Worm (Caenorhabditis elegans) whole organism, L2 larva: ENCODE results near the gene srz-100.

ENCODE experiments used
- C34F6.9 ChIP-seq: fragments of 150-350 bp; optimal IDR thresholded peaks from 2 replicates; lab custom pipeline; 2014; ENCODE audit warnings: missing biosample characterization, missing genetic modification characterization
- F13H6.1 ChIP-seq: sonication (generic microtip); optimal IDR thresholded peaks from 2 replicates; lab custom pipeline; 2016; ENCODE audit warnings: missing genetic modification characterization, missing compliant biosample characterization
- R02D3.7 ChIP-seq: fragments of 150-350 bp; optimal IDR thresholded peaks from 2 replicates; lab custom pipeline; 2014; ENCODE audit warnings: missing biosample characterization, missing genetic modification characterization
- ZK546.5 ChIP-seq: sonication (generic microtip); optimal IDR thresholded peaks from 2 replicates; lab custom pipeline; 2017; ENCODE audit warnings: missing biosample characterization, missing genetic modification characterization
- blmp-1 ChIP-seq: sonication (generic microtip); optimal IDR thresholded peaks from 2 replicates; lab custom pipeline; 2017; ENCODE audit warnings: missing genetic modification characterization, mild to moderate bottlenecking, missing compliant biosample characterization, antibody characterized with exemption, moderate library complexity; ENCODE audit not compliant: insufficient read depth
- ceh-82 ChIP-seq: fragments of 150-350 bp; optimal IDR thresholded peaks from 2 replicates; lab custom pipeline; 2014; ENCODE audit warnings: missing biosample characterization, missing genetic modification characterization
- crh-2 ChIP-seq: sonication (generic microtip); optimal IDR thresholded peaks from 2 replicates; lab custom pipeline; 2017; ENCODE audit warnings: missing biosample characterization, missing genetic modification characterization
- dmd-4 ChIP-seq: sonication (generic microtip); optimal IDR thresholded peaks from 2 replicates; lab custom pipeline; 2017; ENCODE audit warnings: missing biosample characterization, missing genetic modification characterization
- egl-27 ChIP-seq: sonication (generic microtip); optimal IDR thresholded peaks from 3 replicates; lab custom pipeline; 2017; ENCODE audit warnings: missing biosample characterization, missing genetic modification reagents, missing genetic modification characterization
- elt-1 ChIP-seq: fragments of 150-350 bp; optimal IDR thresholded peaks from 2 replicates; lab custom pipeline; 2014; ENCODE audit warnings: missing biosample characterization, missing genetic modification characterization
- elt-3 ChIP-seq: sonication (generic microtip); optimal IDR thresholded peaks from 2 replicates; lab custom pipeline; 2017; ENCODE audit warnings: missing biosample characterization, missing genetic modification characterization
- fos-1 ChIP-seq: fragments of 150-350 bp; optimal IDR thresholded peaks from 2 replicates; lab custom pipeline; 2014; ENCODE audit warnings: missing biosample characterization, missing genetic modification characterization
- gmeb-1 ChIP-seq: fragments of 150-350 bp; optimal IDR thresholded peaks from 2 replicates; lab custom pipeline; 2014; ENCODE audit warnings: missing biosample characterization, missing genetic modification characterization
- lin-11 ChIP-seq: fragments of 150-350 bp; sonication (generic microtip); optimal IDR thresholded peaks from 2 replicates; lab custom pipeline; 2014; ENCODE audit warnings: missing biosample characterization, missing genetic modification characterization, inconsistent platforms, mixed read lengths
- lsy-2 ChIP-seq, 2 experiments: fragments of 150-350 bp in 1 of 2; sonication (generic microtip) in 1 of 2; optimal IDR thresholded peaks; 2 replicates each; lab custom pipeline; 2014 to 2017; ENCODE audit warnings: missing biosample characterization in 2 of 2, missing genetic modification characterization in 2 of 2
- mab-5 ChIP-seq: fragments of 150-350 bp; optimal IDR thresholded peaks from 2 replicates; lab custom pipeline; 2014; ENCODE audit warnings: missing biosample characterization, missing genetic modification characterization
- mbf-1 ChIP-seq: sonication (generic microtip); optimal IDR thresholded peaks from 2 replicates; lab custom pipeline; 2017; ENCODE audit warnings: missing biosample characterization, missing genetic modification characterization
- nhr-10 ChIP-seq: sonication (generic microtip); optimal IDR thresholded peaks from 2 replicates; lab custom pipeline; 2017; ENCODE audit warnings: missing biosample characterization, missing genetic modification characterization
- nhr-129 ChIP-seq: fragments of 150-350 bp; optimal IDR thresholded peaks from 2 replicates; lab custom pipeline; 2014; ENCODE audit warnings: missing biosample characterization, missing genetic modification characterization
- nhr-21 ChIP-seq: fragments of 150-350 bp; optimal IDR thresholded peaks from 2 replicates; lab custom pipeline; 2014; ENCODE audit warnings: missing biosample characterization, missing genetic modification characterization
- nhr-23 ChIP-seq: fragments of 150-350 bp; optimal IDR thresholded peaks from 2 replicates; lab custom pipeline; 2014; ENCODE audit warnings: missing biosample characterization, missing genetic modification reagents, missing genetic modification characterization
- nhr-237 ChIP-seq: fragments of 150-350 bp; optimal IDR thresholded peaks from 2 replicates; lab custom pipeline; 2014; ENCODE audit warnings: missing biosample characterization, missing genetic modification characterization
- nhr-25 ChIP-seq: fragments of 150-350 bp; sonication (generic microtip); optimal IDR thresholded peaks from 3 replicates; lab custom pipeline; 2014; ENCODE audit warnings: missing biosample characterization, missing genetic modification characterization
- nhr-6 ChIP-seq: fragments of 150-350 bp; optimal IDR thresholded peaks from 2 replicates; lab custom pipeline; 2014; ENCODE audit warnings: missing biosample characterization, missing genetic modification characterization
- sem-4 ChIP-seq: fragments of 150-350 bp; optimal IDR thresholded peaks from 2 replicates; lab custom pipeline; 2014; ENCODE audit warnings: missing biosample characterization, missing genetic modification reagents, missing genetic modification characterization
- skn-1 ChIP-seq: sonication (generic microtip); optimal IDR thresholded peaks from 2 replicates; lab custom pipeline; 2017; ENCODE audit warnings: missing biosample characterization, missing genetic modification characterization
- sma-3 ChIP-seq: sonication (generic microtip); optimal IDR thresholded peaks from 2 replicates; lab custom pipeline; 2016; ENCODE audit warnings: missing genetic modification reagents, missing genetic modification characterization, missing compliant biosample characterization
- sma-9 ChIP-seq, 2 experiments: fragments of 150-350 bp in 1 of 2; sonication (generic microtip) in 1 of 2; optimal IDR thresholded peaks; 2 replicates each; lab custom pipeline; 2014 to 2016; ENCODE audit warnings: missing genetic modification characterization in 2 of 2, mild to moderate bottlenecking in 1 of 2, missing biosample characterization in 1 of 2, missing compliant biosample characterization in 1 of 2, missing genetic modification reagents in 1 of 2, moderate library complexity in 1 of 2
- snpc-4 ChIP-seq: fragments of 150-350 bp; optimal IDR thresholded peaks from 2 replicates; lab custom pipeline; 2014; ENCODE audit warnings: missing biosample characterization, missing genetic modification characterization
- unc-55 ChIP-seq: fragments of 150-350 bp; sonication (generic microtip); optimal IDR thresholded peaks from 3 replicates; lab custom pipeline; 2014; ENCODE audit warnings: missing biosample characterization, missing genetic modification reagents, missing genetic modification characterization
- unc-62 ChIP-seq: fragments of 150-350 bp; optimal IDR thresholded peaks from 2 replicates; lab custom pipeline; 2014; ENCODE audit warnings: missing biosample characterization, missing genetic modification reagents, missing genetic modification characterization
- ztf-1 ChIP-seq: fragments of 200-800 bp; sonication (Bioruptor generic); conservative IDR thresholded peaks from 2 replicates; pipeline ENCODE4 v1.3.6; 2022; ENCODE audit warnings: missing genetic modification characterization, missing compliant biosample characterization
- ztf-11 ChIP-seq: sonication (generic microtip); optimal IDR thresholded peaks from 2 replicates; lab custom pipeline; 2017; ENCODE audit warnings: missing biosample characterization, missing genetic modification characterization
- ztf-4 ChIP-seq: fragments of 150-350 bp; optimal IDR thresholded peaks from 2 replicates; lab custom pipeline; 2014; ENCODE audit warnings: missing biosample characterization, missing genetic modification characterization

Gene srz-100

ce11 chrV:16724574-16724973 is 7.1 kb upstream of the srz-100 start:
- TF ChIP-seq nhr-6, result no peak
- TF ChIP-seq sma-9 (GFP tag; optimal IDR thresholded peaks at IDR 0.05; lab: Kevin White, UChicago), result peak; percentile 75
- no peak for TF ChIP-seq sma-9 (tag; optimal IDR thresholded peaks at IDR 0.05; lab: Kevin White, UChicago)
- no peak for TF ChIP-seq ztf-11 (tag; lab: Kevin White, UChicago)
- TF ChIP-seq nhr-129, result peak; percentile 42
- peak; percentile 41 for TF ChIP-seq fos-1

DNA sequence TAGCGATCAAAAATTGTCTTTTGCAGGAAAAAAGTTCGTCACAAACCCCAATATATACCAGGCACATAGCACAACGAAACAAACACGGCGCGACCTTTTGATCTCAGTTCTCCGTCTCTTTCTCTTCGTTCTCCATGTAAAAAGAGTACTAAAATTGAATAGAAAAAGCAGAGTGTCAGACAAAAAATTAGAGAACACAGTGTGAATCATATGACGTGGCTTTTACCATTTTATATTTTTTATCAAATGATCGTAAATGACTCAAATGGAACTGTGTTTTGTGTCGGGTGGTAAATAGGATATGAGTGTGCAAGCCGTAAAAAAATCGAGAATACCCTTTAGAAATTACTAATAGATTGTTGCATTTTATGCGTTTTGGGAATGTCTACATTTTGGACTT is 5.7 kb upstream of the srz-100 start:
- TF ChIP-seq crh-2 (tag; lab: Kevin White, UChicago) (peak; percentile 65), blmp-1 (tag; lab: Kevin White, UChicago) (no peak), unc-55 (GFP tag; lab: Kevin White, UChicago) (no peak), R02D3.7 (no peak), fos-1 (peak; percentile 95), mab-5 (tag; lab: Kevin White, UChicago) (no peak), nhr-21 (no peak), sma-9 (GFP tag; optimal IDR thresholded peaks at IDR 0.05; lab: Kevin White, UChicago) (peak; percentile 74), sma-9 (tag; optimal IDR thresholded peaks at IDR 0.05; lab: Kevin White, UChicago) (no peak), F13H6.1 (tag; lab: Kevin White, UChicago) (no peak), snpc-4 (tag; lab: Kevin White, UChicago) (no peak), sma-3 (peak; percentile 31), nhr-129 (no peak), sem-4 (tag; lab: Kevin White, UChicago) (no peak), C34F6.9 (tag; lab: Kevin White, UChicago) (no peak), egl-27 (tag; lab: Kevin White, UChicago) (no peak), ztf-11 (tag; lab: Kevin White, UChicago) (no peak), gmeb-1 (tag; lab: Kevin White, UChicago) (peak; percentile 16)

DNA sequence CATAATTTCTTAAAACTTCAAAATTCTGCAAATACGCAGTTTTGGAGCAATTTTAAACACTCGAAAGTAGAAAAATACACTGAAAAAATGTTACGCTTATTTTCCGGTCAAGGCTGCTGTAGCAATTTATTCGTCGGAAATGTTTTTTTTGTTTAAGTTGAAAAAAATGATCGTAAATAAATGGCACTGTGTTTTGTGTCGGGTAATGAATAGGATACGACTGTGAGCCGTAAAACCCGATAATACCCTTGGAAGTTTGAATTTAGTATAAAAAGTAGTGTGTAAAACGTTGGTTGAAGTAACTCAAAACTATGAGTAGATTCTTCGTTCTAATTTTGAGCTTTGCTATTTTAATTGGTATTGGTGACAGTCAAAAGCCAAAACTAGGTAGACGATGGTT is 4.8 kb upstream of the srz-100 start, which contains the start of gene T25E12.14:
T25E12.14 (plus strand) TSS at position 301 of the 400 bp plus-strand sequence.
- TF ChIP-seq ztf-1 (GFP tag; lab: Robert Waterston, UW) (no peak), dmd-4 (tag; lab: Kevin White, UChicago) (no peak), skn-1 (tag; lab: Kevin White, UChicago) (no peak), nhr-6 (no peak), fos-1 (no peak), ZK546.5 (no peak), lsy-2 (tag; optimal IDR thresholded peaks at IDR 0.05; lab: Kevin White, UChicago) (no peak), mbf-1 (tag; lab: Kevin White, UChicago) (no peak), nhr-10 (tag; lab: Kevin White, UChicago) (no peak), unc-62 (GFP tag; lab: Kevin White, UChicago) (no peak), F13H6.1 (tag; lab: Kevin White, UChicago) (no peak), elt-3 (no peak), lin-11 (tag; lab: Kevin White, UChicago) (no peak)

- no peak for TF ChIP-seq ztf-4 (tag; lab: Kevin White, UChicago)
- no peak for TF ChIP-seq lin-11 (tag; lab: Kevin White, UChicago)
- no peak for TF ChIP-seq ceh-82
- no peak for TF ChIP-seq sem-4 (tag; lab: Kevin White, UChicago)
- TF ChIP-seq fos-1, result peak; percentile 60
- no peak for TF ChIP-seq blmp-1 (tag; lab: Kevin White, UChicago)
- no peak for TF ChIP-seq nhr-6
- no peak for TF ChIP-seq nhr-25 (tag; lab: Kevin White, UChicago)
- TF ChIP-seq, all 48 proteins: peak for 1
Measured at ce11 chrV:16728431-16728830, 3.3 kb upstream of the srz-100 start, which contains the start of gene fbxa-127. fbxa-127 (plus strand) TSS chrV:16728731.

DNA sequence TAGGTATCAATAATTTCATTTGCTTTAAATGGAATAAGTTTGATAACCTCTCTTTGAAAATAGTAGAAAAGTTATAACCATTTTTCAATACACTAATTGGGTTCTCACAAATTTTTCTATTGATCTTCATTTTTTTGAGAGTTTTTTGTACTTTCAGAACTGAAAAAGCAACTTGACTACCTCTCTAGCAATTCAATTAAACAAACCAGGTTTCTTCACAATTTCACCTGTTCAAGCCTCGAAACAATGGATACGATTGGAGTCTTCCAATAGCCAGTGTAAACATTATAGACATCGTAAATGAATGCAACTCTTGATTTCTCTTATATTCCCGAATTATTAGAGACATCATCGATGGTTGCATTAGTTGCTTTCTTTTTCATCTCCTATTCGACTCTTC is 1.7 kb upstream of the srz-100 start, which contains the start of gene srz-99:
srz-99 (plus strand) TSS at position 301 of the 400 bp plus-strand sequence.
- TF ChIP-seq nhr-23 (tag; lab: Kevin White, UChicago) (no peak), nhr-237 (tag; lab: Kevin White, UChicago) (no peak), elt-1 (tag; lab: Kevin White, UChicago) (no peak)
